Fruit fly (Drosophila melanogaster) whole organism, embryonic: ENCODE data around the gene pyd.

Source experiments
- Asciz ChIP-seq: fragments of 200-800 bp; sonication (Bioruptor generic); optimal IDR thresholded peaks from 2 replicates; lab custom pipeline; 2017; ENCODE audit warnings: missing biosample characterization, mild to moderate bottlenecking, missing genetic modification characterization, missing genetic modification reagents
- BEAF-32 ChIP-seq: fragments of 200-800 bp; sonication (Bioruptor generic); optimal IDR thresholded peaks from 3 replicates; lab custom pipeline; 2017; ENCODE audit warnings: missing biosample characterization, missing genetic modification characterization, mild to moderate bottlenecking, moderate library complexity, missing genetic modification reagents
- Bgb ChIP-seq: fragments of 200-800 bp; sonication (Bioruptor generic); IDR thresholded peaks from 2 replicates; pipeline ENCODE4 v1.3.6; 2022; ENCODE audit warnings: missing biosample characterization, missing genetic modification characterization; ENCODE audit not compliant: partially characterized antibody
- CG11696 ChIP-seq: fragments of 200-800 bp; sonication (Bioruptor generic); IDR thresholded peaks from 2 replicates; pipeline ENCODE4 v1.3.6; 2022; ENCODE audit warnings: missing biosample characterization, missing genetic modification characterization
- CG12391 ChIP-seq: fragments of 200-800 bp; sonication (Bioruptor generic); optimal IDR thresholded peaks from 3 replicates; lab custom pipeline; 2018; ENCODE audit warnings: missing biosample characterization, mild to moderate bottlenecking, missing genetic modification characterization, moderate library complexity
- CG12769 ChIP-seq: fragments of 200-800 bp; sonication (Bioruptor generic); optimal IDR thresholded peaks from 2 replicates; lab custom pipeline; 2019; ENCODE audit warnings: missing biosample characterization, mild to moderate bottlenecking, missing genetic modification characterization, moderate library complexity
- CG1602 ChIP-seq: fragments of 200-800 bp; sonication (Bioruptor generic); optimal IDR thresholded peaks from 3 replicates; lab custom pipeline; 2016; ENCODE audit warnings: missing biosample characterization, missing genetic modification characterization
- CG1792 ChIP-seq: fragments of 200-800 bp; sonication (Bioruptor generic); optimal IDR thresholded peaks from 2 replicates; lab custom pipeline; 2016; ENCODE audit warnings: missing biosample characterization, missing genetic modification characterization
- CG18599 ChIP-seq: fragments of 200-800 bp; sonication (Bioruptor generic); optimal IDR thresholded peaks from 3 replicates; lab custom pipeline; 2017; ENCODE audit warnings: missing biosample characterization, missing genetic modification characterization, mild to moderate bottlenecking, moderate library complexity, missing genetic modification reagents
- CG2889 ChIP-seq: fragments of 200-800 bp; sonication (Bioruptor generic); IDR thresholded peaks from 3 replicates; pipeline ENCODE4 v1.3.6; 2022; ENCODE audit warnings: missing biosample characterization, missing genetic modification characterization
- CG32772 ChIP-seq: fragments of 200-800 bp; sonication (Bioruptor generic); IDR thresholded peaks from 2 replicates; pipeline ENCODE4 v1.3.6; 2022; ENCODE audit warnings: missing biosample characterization, missing genetic modification characterization
- CG3281 ChIP-seq: fragments of 200-800 bp; sonication (Bioruptor generic); optimal IDR thresholded peaks from 3 replicates; lab custom pipeline; 2017; ENCODE audit warnings: missing biosample characterization, mild to moderate bottlenecking, missing genetic modification characterization
- CG34422 ChIP-seq: fragments of 200-800 bp; sonication (Bioruptor generic); IDR thresholded peaks from 3 replicates; pipeline ENCODE4 v1.3.6; 2022; ENCODE audit warnings: missing biosample characterization, missing genetic modification characterization
- CG4820 ChIP-seq: fragments of 200-800 bp; sonication (Bioruptor generic); optimal IDR thresholded peaks from 3 replicates; lab custom pipeline; 2016; ENCODE audit warnings: missing biosample characterization, missing genetic modification characterization
- CG4854 ChIP-seq: fragments of 200-800 bp; sonication (Bioruptor generic); optimal IDR thresholded peaks from 2 replicates; lab custom pipeline; 2016; ENCODE audit warnings: missing biosample characterization, missing genetic modification characterization, inconsistent platforms
- CG7786 ChIP-seq: fragments of 200-800 bp; sonication (Bioruptor generic); optimal IDR thresholded peaks from 2 replicates; lab custom pipeline; 2016; ENCODE audit warnings: missing biosample characterization, missing genetic modification characterization
- CG9727 ChIP-seq: fragments of 200-800 bp; sonication (Bioruptor generic); optimal IDR thresholded peaks from 3 replicates; lab custom pipeline; 2017; ENCODE audit warnings: missing biosample characterization, mild to moderate bottlenecking, missing genetic modification characterization
- D ChIP-seq, 2 experiments: fragments of 200-800 bp in 1 of 2; fragments of >200 bp in 1 of 2; sonication (Bioruptor generic) in 1 of 2; optimal IDR thresholded peaks; 2 replicates in 1 of 2; 3 replicates in 1 of 2; lab custom pipeline; 2017; ENCODE audit warnings: mild to moderate bottlenecking in 1 of 2, missing biosample characterization in 1 of 2, missing genetic modification characterization in 1 of 2, missing genetic modification reagents in 1 of 2
- Dek ChIP-seq: fragments of 200-800 bp; sonication (Bioruptor generic); optimal IDR thresholded peaks from 3 replicates; lab custom pipeline; 2019; ENCODE audit warnings: missing biosample characterization, mild to moderate bottlenecking, missing genetic modification characterization, moderate library complexity
- ERR ChIP-seq: fragments of 200-800 bp; sonication (Bioruptor generic); optimal IDR thresholded peaks from 2 replicates; lab custom pipeline; 2016; ENCODE audit warnings: missing biosample characterization, missing genetic modification characterization
- H2.0 ChIP-seq: fragments of 200-800 bp; sonication (Bioruptor generic); IDR thresholded peaks from 2 replicates; pipeline ENCODE4 v1.3.6; 2022; ENCODE audit warnings: missing biosample characterization, missing genetic modification characterization
- Hr78 ChIP-seq, 2 experiments: fragments of 200-800 bp in 1 of 2; fragments of >200 bp in 1 of 2; sonication (Bioruptor generic) in 1 of 2; optimal IDR thresholded peaks; 2 replicates each; lab custom pipeline; 2017 to 2019; ENCODE audit warnings: missing biosample characterization in 2 of 2, missing genetic modification characterization in 2 of 2, mild to moderate bottlenecking in 1 of 2, moderate library complexity in 1 of 2
- Jarid2 ChIP-seq: fragments of 200-800 bp; sonication (Bioruptor generic); optimal IDR thresholded peaks from 3 replicates; lab custom pipeline; 2017; ENCODE audit warnings: mild to moderate bottlenecking, missing biosample characterization, missing genetic modification reagents, missing genetic modification characterization
- Kr ChIP-seq: fragments of 200-800 bp; sonication (Bioruptor generic); optimal IDR thresholded peaks from 2 replicates; lab custom pipeline; 2017; ENCODE audit warnings: missing biosample characterization, mild to moderate bottlenecking, missing genetic modification characterization
- Lim3 ChIP-seq: fragments of 200-800 bp; sonication (Bioruptor generic); IDR thresholded peaks from 2 replicates; pipeline ENCODE4 v1.3.6; 2022; ENCODE audit warnings: missing biosample characterization, missing genetic modification characterization
- Myb ChIP-seq: fragments of 200-800 bp; sonication (Bioruptor generic); optimal IDR thresholded peaks from 2 replicates; lab custom pipeline; 2016; ENCODE audit warnings: missing biosample characterization, missing genetic modification characterization
- Optix ChIP-seq: fragments of 200-800 bp; sonication (Bioruptor generic); IDR thresholded peaks from 3 replicates; pipeline ENCODE4 v1.3.6; 2022; ENCODE audit warnings: missing biosample characterization, missing genetic modification characterization
- al ChIP-seq: fragments of 200-800 bp; sonication (Bioruptor generic); IDR thresholded peaks from 2 replicates; pipeline ENCODE4 v1.3.6; 2022; ENCODE audit warnings: missing biosample characterization, missing genetic modification characterization
- chinmo ChIP-seq: fragments of 200-800 bp; sonication (Bioruptor generic); IDR thresholded peaks from 4 replicates; pipeline ENCODE4 v1.3.6; 2022; ENCODE audit warnings: missing biosample characterization, missing genetic modification characterization; ENCODE audit not compliant: partially characterized antibody
- chn ChIP-seq: fragments of 200-800 bp; sonication (Bioruptor generic); optimal IDR thresholded peaks from 2 replicates; lab custom pipeline; 2016; ENCODE audit warnings: missing biosample characterization, missing genetic modification characterization
- crp ChIP-seq, 2 experiments: fragments of 200-800 bp; sonication (Bioruptor generic); optimal IDR thresholded peaks; 2 replicates in 1 of 2; 3 replicates in 1 of 2; lab custom pipeline; 2017; ENCODE audit warnings: missing biosample characterization in 2 of 2, missing genetic modification characterization in 2 of 2, mild to moderate bottlenecking in 1 of 2, moderate library complexity in 1 of 2
- dm ChIP-seq: fragments of 200-800 bp; sonication (Bioruptor generic); optimal IDR thresholded peaks from 3 replicates; lab custom pipeline; 2016; ENCODE audit warnings: missing biosample characterization, missing genetic modification characterization
- fd96Cb ChIP-seq: fragments of 200-800 bp; sonication (Bioruptor generic); optimal IDR thresholded peaks from 2 replicates; lab custom pipeline; 2018; ENCODE audit warnings: missing biosample characterization, mild to moderate bottlenecking, missing genetic modification characterization, moderate library complexity
- insv ChIP-seq, 2 experiments: fragments of 200-800 bp; sonication (Bioruptor generic); optimal IDR thresholded peaks; 3 replicates each; lab custom pipeline; 2016 to 2018; ENCODE audit warnings: missing biosample characterization in 2 of 2, missing genetic modification characterization in 2 of 2
- lbe ChIP-seq: fragments of 200-800 bp; sonication (Bioruptor generic); optimal IDR thresholded peaks from 2 replicates; lab custom pipeline; 2016; ENCODE audit warnings: missing biosample characterization, mild to moderate bottlenecking, missing genetic modification characterization
- nmo ChIP-seq: fragments of 200-800 bp; sonication (Bioruptor generic); optimal IDR thresholded peaks from 2 replicates; lab custom pipeline; 2018; ENCODE audit warnings: missing biosample characterization, mild to moderate bottlenecking, missing genetic modification characterization, moderate library complexity
- nom ChIP-seq: fragments of 200-800 bp; sonication (Bioruptor generic); optimal IDR thresholded peaks from 2 replicates; lab custom pipeline; 2017; ENCODE audit warnings: missing biosample characterization, missing genetic modification characterization, mild to moderate bottlenecking, moderate library complexity, missing genetic modification reagents
- pros ChIP-seq: fragments of 200-800 bp; sonication (Bioruptor generic); optimal IDR thresholded peaks from 3 replicates; lab custom pipeline; 2019; ENCODE audit warnings: missing biosample characterization, mild to moderate bottlenecking, missing genetic modification characterization, moderate library complexity
- shn ChIP-seq: fragments of 200-800 bp; sonication (Bioruptor generic); optimal IDR thresholded peaks from 3 replicates; lab custom pipeline; 2016; ENCODE audit warnings: missing biosample characterization, missing genetic modification characterization
- sqz ChIP-seq: fragments of 200-800 bp; sonication (Bioruptor generic); optimal IDR thresholded peaks from 3 replicates; lab custom pipeline; 2018; ENCODE audit warnings: missing biosample characterization, mild to moderate bottlenecking, missing genetic modification characterization
- ttk ChIP-seq: fragments of 200-800 bp; sonication (Bioruptor generic); IDR thresholded peaks from 2 replicates; pipeline ENCODE4 v2.1.2; 2022; ENCODE audit warnings: missing biosample characterization, missing genetic modification characterization
- wdn ChIP-seq: fragments of 200-800 bp; sonication (Bioruptor generic); IDR thresholded peaks from 2 replicates; pipeline ENCODE4 v1.3.6; 2022; ENCODE audit warnings: missing biosample characterization, missing genetic modification characterization

pyd gene

dm6 chr3R:8930165-8931063 lies 1.3 kb downstream of the pyd start (continued):
- peak; percentile 32 for TF ChIP-seq Dek (tag; lab: Kevin White, UChicago)
- peak; percentile 5 for TF ChIP-seq Myb (GFP tag; lab: Kevin White, UChicago)
- peak; percentile 52 for TF ChIP-seq CG12769 (tag; lab: Kevin White, UChicago)
- TF ChIP-seq shn (GFP tag; lab: Kevin White, UChicago), result no peak
- no peak for TF ChIP-seq lbe (GFP tag; lab: Kevin White, UChicago)
- TF ChIP-seq H2.0 (GFP tag; lab: Robert Waterston, UW), result 0 out of 2 replicates have a peak, but pooled peaks have one; percentile 16
- peak; percentile 29; the same call in 1 of the 3 replicates for TF ChIP-seq CG34422 (GFP tag; lab: Robert Waterston, UW)
- TF ChIP-seq BEAF-32, result no peak
- no peak for TF ChIP-seq CG1602
- TF ChIP-seq nmo (GFP tag; lab: Kevin White, UChicago), result peak; percentile 13
- TF ChIP-seq Bgb (GFP tag; lab: Robert Waterston, UW), result no peak

- TF ChIP-seq sqz (GFP tag; lab: Kevin White, UChicago), result peak; percentile 67
- TF ChIP-seq al (GFP tag; lab: Robert Waterston, UW), result no peak
- TF ChIP-seq insv (GFP tag; optimal IDR thresholded peaks at IDR 0.05; lab: Kevin White, UChicago), result peak in 1 of 2 experiments; percentile 61
- TF ChIP-seq Lim3 (GFP tag; lab: Robert Waterston, UW), result no peak
- 0 out of 2 replicates have a peak, but pooled peaks have one; percentile 16 for TF ChIP-seq CG11696 (GFP tag; lab: Robert Waterston, UW)
- TF ChIP-seq ttk, result no peak
- peak; percentile 13 for TF ChIP-seq CG3281 (GFP tag; lab: Kevin White, UChicago)
- TF ChIP-seq pros (GFP tag; lab: Kevin White, UChicago), result peak; percentile 68
These were observed 2.0 kb downstream of the pyd start for dm6 chr3R:8929703-8930102.

dm6 chr3R:8927817-8928625 lies 3.7 kb downstream of the pyd start:
- TF ChIP-seq CG12391 (tag; lab: Kevin White, UChicago), result peak; percentile 83
- peak; percentile 85 for TF ChIP-seq fd96Cb (tag; lab: Kevin White, UChicago)
- TF ChIP-seq chinmo, result no peak
- no peak for TF ChIP-seq nom
- peak in 1 of 2 experiments; percentile 18 for TF ChIP-seq Hr78 (GFP tag; optimal IDR thresholded peaks at IDR 0.05; lab: Kevin White, UChicago)
- TF ChIP-seq insv (GFP tag; optimal IDR thresholded peaks at IDR 0.05; lab: Kevin White, UChicago), result peak in 1 of 2 experiments; percentile 10
- TF ChIP-seq Jarid2 (GFP tag; lab: Kevin White, UChicago), result peak; percentile 41
- no peak for TF ChIP-seq CG2889 (GFP tag; lab: Robert Waterston, UW)
- peak; percentile 40; the same call in 1 of the 2 replicates for TF ChIP-seq wdn (GFP tag; lab: Robert Waterston, UW)
- TF ChIP-seq chn, result peak; percentile 64
- peak; percentile 49 for TF ChIP-seq dm
- peak; percentile 52 for TF ChIP-seq CG32772
- peak; percentile 67 for TF ChIP-seq CG18599
- peak; percentile 7 for TF ChIP-seq CG1792 (GFP tag; lab: Kevin White, UChicago)
- peak; percentile 61 for TF ChIP-seq CG4854 (GFP tag; lab: Kevin White, UChicago)
- peak; percentile 68 for TF ChIP-seq CG7786 (GFP tag; lab: Kevin White, UChicago)
- TF ChIP-seq Optix (GFP tag; lab: Robert Waterston, UW), result 0 out of 3 replicates have a peak, but pooled peaks have one; percentile 37
- peak; percentile 75 for TF ChIP-seq CG4820 (GFP tag; lab: Kevin White, UChicago)
- TF ChIP-seq Asciz (GFP tag; lab: Kevin White, UChicago), result peak; percentile 86
- TF ChIP-seq CG9727, result peak; percentile 86
- TF ChIP-seq Kr, result no peak
- TF ChIP-seq crp (GFP tag; optimal IDR thresholded peaks at IDR 0.05; lab: Kevin White, UChicago), result peak in 1 of 2 experiments; percentile 10
- TF ChIP-seq D (optimal IDR thresholded peaks at IDR 0.05; lab: Kevin White, UChicago), result no peak
- TF ChIP-seq D (GFP tag; optimal IDR thresholded peaks at IDR 0.05; lab: Kevin White, UChicago), result peak; percentile 83
- peak; percentile 52 for TF ChIP-seq ERR (GFP tag; lab: Kevin White, UChicago)
